Fruit fly (Drosophila melanogaster) whole organism, embryonic: ENCODE results near the gene CG31817.

ENCODE experiments used
- Antp ChIP-seq: fragments of 200-800 bp; sonication (Bioruptor generic); optimal IDR thresholded peaks from 3 replicates; lab custom pipeline; 2016; ENCODE audit warnings: missing biosample characterization, missing genetic modification characterization
- B-H2 ChIP-seq: fragments of 200-800 bp; sonication (Bioruptor generic); optimal IDR thresholded peaks from 2 replicates; lab custom pipeline; 2018; ENCODE audit warnings: missing biosample characterization, mild to moderate bottlenecking, missing genetic modification characterization
- Bgb ChIP-seq: fragments of 200-800 bp; sonication (Bioruptor generic); IDR thresholded peaks from 2 replicates; pipeline ENCODE4 v1.3.6; 2022; ENCODE audit warnings: missing biosample characterization, missing genetic modification characterization; ENCODE audit not compliant: partially characterized antibody
- CG10543 ChIP-seq: fragments of 200-800 bp; sonication (Bioruptor generic); optimal IDR thresholded peaks from 3 replicates; lab custom pipeline; 2017; ENCODE audit warnings: missing biosample characterization, mild to moderate bottlenecking, missing genetic modification characterization, moderate library complexity
- CG10979 ChIP-seq: fragments of 200-800 bp; sonication (Bioruptor generic); optimal IDR thresholded peaks from 2 replicates; lab custom pipeline; 2018; ENCODE audit warnings: missing biosample characterization, mild to moderate bottlenecking, missing genetic modification characterization, moderate library complexity
- CG11085 ChIP-seq: fragments of 200-800 bp; sonication (Bioruptor generic); IDR thresholded peaks from 2 replicates; pipeline ENCODE4 v1.3.6; 2022; ENCODE audit warnings: missing biosample characterization, missing genetic modification characterization
- CG11247 ChIP-seq: fragments of 200-800 bp; sonication (Bioruptor generic); IDR thresholded peaks from 2 replicates; pipeline ENCODE4 v1.3.6; 2022; ENCODE audit warnings: missing biosample characterization, missing genetic modification characterization
- CG11504 ChIP-seq: fragments of 200-800 bp; sonication (Bioruptor generic); optimal IDR thresholded peaks from 3 replicates; lab custom pipeline; 2019; ENCODE audit warnings: missing biosample characterization, mild to moderate bottlenecking, missing genetic modification characterization, moderate library complexity
- CG12219 ChIP-seq: fragments of 200-800 bp; sonication (Bioruptor generic); optimal IDR thresholded peaks from 3 replicates; lab custom pipeline; 2018; ENCODE audit warnings: missing biosample characterization, mild to moderate bottlenecking, missing genetic modification characterization
- CG12299 ChIP-seq: fragments of 200-800 bp; sonication (Bioruptor generic); optimal IDR thresholded peaks from 2 replicates; lab custom pipeline; 2018; ENCODE audit warnings: missing biosample characterization, mild to moderate bottlenecking, missing genetic modification characterization
- CG14667 ChIP-seq: fragments of 200-800 bp; sonication (Bioruptor generic); IDR thresholded peaks from 2 replicates; pipeline ENCODE4 v1.3.6; 2022; ENCODE audit warnings: missing biosample characterization, missing genetic modification characterization
- CG14710 ChIP-seq: fragments of 200-800 bp; sonication (Bioruptor generic); optimal IDR thresholded peaks from 3 replicates; lab custom pipeline; 2019; ENCODE audit warnings: missing biosample characterization, mild to moderate bottlenecking, missing genetic modification characterization, moderate library complexity
- CG16779 ChIP-seq: fragments of 200-800 bp; sonication (Bioruptor generic); IDR thresholded peaks from 2 replicates; pipeline ENCODE4 v1.3.6; 2022; ENCODE audit warnings: missing biosample characterization, missing genetic modification characterization
- CG17385 ChIP-seq: fragments of 200-800 bp; sonication (Bioruptor generic); optimal IDR thresholded peaks from 3 replicates; lab custom pipeline; 2018; ENCODE audit warnings: missing biosample characterization, mild to moderate bottlenecking, missing genetic modification characterization
- CG17912 ChIP-seq: fragments of 200-800 bp; sonication (Bioruptor generic); optimal IDR thresholded peaks from 2 replicates; lab custom pipeline; 2018; ENCODE audit warnings: missing biosample characterization, mild to moderate bottlenecking, missing genetic modification characterization
- CG18262 ChIP-seq: fragments of 200-800 bp; optimal IDR thresholded peaks from 3 replicates; lab custom pipeline; 2019; ENCODE audit warnings: missing biosample characterization, mild to moderate bottlenecking, missing genetic modification characterization, moderate library complexity
- CG2120 ChIP-seq: fragments of 200-800 bp; sonication (Bioruptor generic); optimal IDR thresholded peaks from 3 replicates; lab custom pipeline; 2016; ENCODE audit warnings: missing biosample characterization, missing genetic modification characterization
- CG3065 ChIP-seq: fragments of 200-800 bp; sonication (Bioruptor generic); optimal IDR thresholded peaks from 2 replicates; lab custom pipeline; 2016; ENCODE audit warnings: missing biosample characterization, missing genetic modification characterization
- CG3163 ChIP-seq: fragments of 200-800 bp; sonication (Bioruptor generic); optimal IDR thresholded peaks from 3 replicates; lab custom pipeline; 2016; ENCODE audit warnings: missing biosample characterization, missing genetic modification characterization
- CG32532 ChIP-seq: fragments of 200-800 bp; sonication (Bioruptor generic); IDR thresholded peaks from 2 replicates; pipeline ENCODE4 v1.3.6; 2022; ENCODE audit warnings: missing biosample characterization, missing genetic modification characterization
- CG32772 ChIP-seq: fragments of 200-800 bp; sonication (Bioruptor generic); IDR thresholded peaks from 2 replicates; pipeline ENCODE4 v1.3.6; 2022; ENCODE audit warnings: missing biosample characterization, missing genetic modification characterization
- CG43689 ChIP-seq: fragments of 200-800 bp; sonication (Bioruptor generic); IDR thresholded peaks from 2 replicates; pipeline ENCODE4 v1.3.6; 2022; ENCODE audit warnings: missing biosample characterization, missing genetic modification characterization
- CG8281 ChIP-seq: fragments of 200-800 bp; sonication (Bioruptor generic); optimal IDR thresholded peaks from 2 replicates; lab custom pipeline; 2018; ENCODE audit warnings: missing biosample characterization, mild to moderate bottlenecking, missing genetic modification characterization, moderate library complexity
- CHES-1-like ChIP-seq: fragments of 200-800 bp; sonication (Bioruptor generic); optimal IDR thresholded peaks from 2 replicates; lab custom pipeline; 2016; ENCODE audit warnings: missing biosample characterization, missing genetic modification characterization
- Dbx ChIP-seq: fragments of 200-800 bp; sonication (Bioruptor generic); IDR thresholded peaks from 3 replicates; pipeline ENCODE4 v1.3.6; 2022; ENCODE audit warnings: missing biosample characterization, missing genetic modification characterization
- Dll ChIP-seq: fragments of 200-800 bp; sonication (Bioruptor generic); IDR thresholded peaks from 4 replicates; pipeline ENCODE4 v1.3.6; 2022; ENCODE audit warnings: missing biosample characterization, missing genetic modification characterization; ENCODE audit not compliant: partially characterized antibody
- GATAe ChIP-seq: fragments of 200-800 bp; sonication (Bioruptor generic); conservative IDR thresholded peaks from 2 replicates; pipeline ENCODE4 v1.3.6; 2022; ENCODE audit warnings: missing biosample characterization, missing genetic modification characterization
- Hr51 ChIP-seq, 2 experiments: fragments of 200-800 bp; sonication (Bioruptor generic); optimal IDR thresholded peaks; 2 replicates in 1 of 2; 3 replicates in 1 of 2; lab custom pipeline; 2016 to 2018; ENCODE audit warnings: missing biosample characterization in 2 of 2, missing genetic modification characterization in 2 of 2, mild to moderate bottlenecking in 1 of 2, moderate library complexity in 1 of 2
- Hr78 ChIP-seq, 2 experiments: fragments of 200-800 bp in 1 of 2; fragments of >200 bp in 1 of 2; sonication (Bioruptor generic) in 1 of 2; optimal IDR thresholded peaks; 2 replicates each; lab custom pipeline; 2017 to 2019; ENCODE audit warnings: missing biosample characterization in 2 of 2, missing genetic modification characterization in 2 of 2, mild to moderate bottlenecking in 1 of 2, moderate library complexity in 1 of 2
- MESR4 ChIP-seq: fragments of 200-800 bp; sonication (Bioruptor generic); optimal IDR thresholded peaks from 2 replicates; lab custom pipeline; 2018; ENCODE audit warnings: missing biosample characterization, mild to moderate bottlenecking, missing genetic modification characterization, moderate library complexity
- Myb ChIP-seq: fragments of 200-800 bp; sonication (Bioruptor generic); optimal IDR thresholded peaks from 2 replicates; lab custom pipeline; 2016; ENCODE audit warnings: missing biosample characterization, missing genetic modification characterization
- Poxn ChIP-seq: fragments of 200-800 bp; sonication (Bioruptor generic); IDR thresholded peaks from 2 replicates; pipeline ENCODE4 v1.3.6; 2022; ENCODE audit warnings: missing biosample characterization, missing genetic modification characterization
- Taf1 ChIP-seq: fragments of 200-800 bp; sonication (Bioruptor generic); IDR thresholded peaks from 2 replicates; pipeline ENCODE4 v1.3.6; 2022; ENCODE audit warnings: missing biosample characterization, missing genetic modification characterization
- crp ChIP-seq, 2 experiments: fragments of 200-800 bp; sonication (Bioruptor generic); optimal IDR thresholded peaks; 2 replicates in 1 of 2; 3 replicates in 1 of 2; lab custom pipeline; 2017; ENCODE audit warnings: missing biosample characterization in 2 of 2, missing genetic modification characterization in 2 of 2, mild to moderate bottlenecking in 1 of 2, moderate library complexity in 1 of 2
- dm ChIP-seq: fragments of 200-800 bp; sonication (Bioruptor generic); optimal IDR thresholded peaks from 3 replicates; lab custom pipeline; 2016; ENCODE audit warnings: missing biosample characterization, missing genetic modification characterization
- fd102C ChIP-seq: fragments of 200-800 bp; sonication (Bioruptor generic); optimal IDR thresholded peaks from 2 replicates; lab custom pipeline; 2018; ENCODE audit warnings: missing biosample characterization, mild to moderate bottlenecking, missing genetic modification characterization, moderate library complexity
- gce ChIP-seq: fragments of 200-800 bp; sonication (Bioruptor generic); IDR thresholded peaks from 3 replicates; pipeline ENCODE4 v1.3.6; 2022; ENCODE audit warnings: missing biosample characterization, missing genetic modification characterization
- grn ChIP-seq: fragments of 200-800 bp; sonication (Bioruptor generic); optimal IDR thresholded peaks from 3 replicates; lab custom pipeline; 2017; ENCODE audit warnings: missing biosample characterization, missing genetic modification characterization
- insv ChIP-seq, 2 experiments: fragments of 200-800 bp; sonication (Bioruptor generic); optimal IDR thresholded peaks; 3 replicates each; lab custom pipeline; 2016 to 2018; ENCODE audit warnings: missing biosample characterization in 2 of 2, missing genetic modification characterization in 2 of 2
- kah ChIP-seq: fragments of 200-800 bp; sonication (Bioruptor generic); optimal IDR thresholded peaks from 2 replicates; lab custom pipeline; 2018; ENCODE audit warnings: missing biosample characterization, mild to moderate bottlenecking, missing genetic modification characterization
- maf-S ChIP-seq: fragments of 200-800 bp; sonication (Bioruptor generic); optimal IDR thresholded peaks from 2 replicates; lab custom pipeline; 2016; ENCODE audit warnings: missing biosample characterization, missing genetic modification characterization
- nmo ChIP-seq: fragments of 200-800 bp; sonication (Bioruptor generic); optimal IDR thresholded peaks from 2 replicates; lab custom pipeline; 2018; ENCODE audit warnings: missing biosample characterization, mild to moderate bottlenecking, missing genetic modification characterization, moderate library complexity
- oc ChIP-seq: fragments of 200-800 bp; sonication (Bioruptor generic); optimal IDR thresholded peaks from 2 replicates; lab custom pipeline; 2018; ENCODE audit warnings: missing biosample characterization, mild to moderate bottlenecking, missing genetic modification characterization, moderate library complexity
- pb ChIP-seq: fragments of 200-800 bp; sonication (Bioruptor generic); optimal IDR thresholded peaks from 3 replicates; lab custom pipeline; 2016; ENCODE audit warnings: missing biosample characterization, missing genetic modification characterization
- peb ChIP-seq: fragments of 200-800 bp; sonication (Bioruptor generic); IDR thresholded peaks from 2 replicates; pipeline ENCODE4 v1.3.6; 2022; ENCODE audit warnings: missing biosample characterization, missing genetic modification characterization
- pita ChIP-seq: fragments of 200-800 bp; sonication (Bioruptor generic); optimal IDR thresholded peaks from 2 replicates; lab custom pipeline; 2017; ENCODE audit warnings: missing biosample characterization, mild to moderate bottlenecking, missing genetic modification characterization
- pum ChIP-seq: fragments of 200-800 bp; sonication (Bioruptor generic); optimal IDR thresholded peaks from 2 replicates; lab custom pipeline; 2016; ENCODE audit warnings: missing biosample characterization, missing genetic modification characterization
- sc ChIP-seq, 3 experiments: fragments of >200 bp in 2 of 3; fragments of 200-800 bp in 1 of 3; sonication (Bioruptor generic) in 1 of 3; optimal IDR thresholded peaks; 2 replicates in 2 of 3; 3 replicates in 1 of 3; lab custom pipeline; 2017; ENCODE audit warnings: mild to moderate bottlenecking in 1 of 3, missing biosample characterization in 1 of 3, missing genetic modification characterization in 1 of 3, missing genetic modification reagents in 1 of 3
- tap ChIP-seq: fragments of 200-800 bp; optimal IDR thresholded peaks from 3 replicates; lab custom pipeline; 2019; ENCODE audit warnings: missing biosample characterization, mild to moderate bottlenecking, missing genetic modification characterization, moderate library complexity

The CG31817 gene

dm6 chr2L:16329102-16329520, 8.6 kb downstream of the CG31817 start, which contains the start of gene mRpL4 (continued):
- TF ChIP-seq CG14710 (tag; lab: Kevin White, UChicago) (peak; percentile 81), CG32772 (GFP tag; lab: Robert Waterston, UW) (peak; percentile 73; the same call in 1 of the 2 replicates), maf-S (GFP tag; lab: Kevin White, UChicago) (peak; percentile 77), pum (GFP tag; lab: Kevin White, UChicago) (peak; percentile 85), B-H2 (GFP tag; lab: Kevin White, UChicago) (peak; percentile 54), CHES-1-like (peak; percentile 76), Bgb (GFP tag; lab: Robert Waterston, UW) (peak; percentile 99), pita (GFP tag; lab: Kevin White, UChicago) (no peak), CG32532 (no peak; the same call in 1 of the 2 replicates), oc (tag; lab: Kevin White, UChicago) (peak; percentile 33), Poxn (GFP tag; lab: Robert Waterston, UW) (no peak), CG3163 (GFP tag; lab: Kevin White, UChicago) (peak; percentile 58), CG2120 (GFP tag; lab: Kevin White, UChicago) (peak; percentile 88), CG16779 (GFP tag; lab: Robert Waterston, UW) (0 out of 2 replicates have a peak, but pooled peaks have one; percentile 36), Dbx (GFP tag; lab: Robert Waterston, UW) (peak; percentile 66; the same call in 1 of the 3 replicates), CG17385 (GFP tag; lab: Kevin White, UChicago) (peak; percentile 40), Taf1 (GFP tag; lab: Robert Waterston, UW) (peak; percentile 49; the same call in 1 of the 2 replicates), grn (GFP tag; lab: Kevin White, UChicago) (peak; percentile 2), kah (no peak), CG8281 (tag; lab: Kevin White, UChicago) (no peak), Hr78 (GFP tag; optimal IDR thresholded peaks at IDR 0.05; lab: Kevin White, UChicago) (no peak), pb (GFP tag; lab: Kevin White, UChicago) (peak; percentile 52), gce (peak; percentile 60; the same call in 2 of the 3 replicates), CG18262 (peak; percentile 57), fd102C (peak; percentile 33), CG10979 (tag; lab: Kevin White, UChicago) (peak; percentile 50), Myb (GFP tag; lab: Kevin White, UChicago) (peak; percentile 55), CG17912 (GFP tag; lab: Kevin White, UChicago) (no peak), Hr51 (GFP tag; optimal IDR thresholded peaks at IDR 0.05; lab: Kevin White, UChicago) (no peak), crp (GFP tag; optimal IDR thresholded peaks at IDR 0.05; lab: Kevin White, UChicago) (peak in 1 of 2 experiments; percentile 31), nmo (GFP tag; lab: Kevin White, UChicago) (peak; percentile 67), tap (tag; lab: Kevin White, UChicago) (peak; percentile 37), Antp (GFP tag; lab: Kevin White, UChicago) (peak; percentile 88), insv (GFP tag; optimal IDR thresholded peaks at IDR 0.05; lab: Kevin White, UChicago) (no peak), CG14667 (no peak), CG3065 (peak; percentile 48), CG12299 (tag; lab: Kevin White, UChicago) (no peak), GATAe (GFP tag; lab: Robert Waterston, UW) (no peak), MESR4 (GFP tag; lab: Kevin White, UChicago) (no peak), CG11247 (GFP tag; lab: Robert Waterston, UW) (peak; percentile 70), CG43689 (GFP tag; lab: Robert Waterston, UW) (no peak), Dll (GFP tag; lab: Robert Waterston, UW) (peak; percentile 99), CG11504 (no peak), CG11085 (GFP tag; lab: Robert Waterston, UW) (0 out of 2 replicates have a peak, but pooled peaks have one; percentile 18), dm (GFP tag; lab: Kevin White, UChicago) (peak; percentile 79), CG10543 (GFP tag; lab: Kevin White, UChicago) (peak; percentile 25), sc (optimal IDR thresholded peaks at IDR 0.05; lab: Kevin White, UChicago) (no peak), sc (GFP tag; optimal IDR thresholded peaks at IDR 0.05; lab: Kevin White, UChicago) (peak; percentile 13), peb (no peak), CG12219 (no peak)
